Fruit fly (Drosophila melanogaster) whole organism, pupa: ENCODE data around the gene Lsp1gamma.

Experiments used
- CG10348 ChIP-seq: fragments of 200-800 bp; sonication (Bioruptor generic); IDR thresholded peaks from 2 replicates; pipeline ENCODE4 v1.3.6; 2022; ENCODE audit warnings: missing biosample characterization, missing genetic modification characterization
- CG12605 ChIP-seq: fragments of 200-800 bp; sonication (Bioruptor generic); IDR thresholded peaks from 2 replicates; pipeline ENCODE4 v1.3.6; 2022; ENCODE audit warnings: missing biosample characterization, missing genetic modification characterization
- CG13204 ChIP-seq: fragments of 200-800 bp; sonication (Bioruptor generic); optimal IDR thresholded peaks from 2 replicates; lab custom pipeline; 2018; ENCODE audit warnings: missing biosample characterization, mild to moderate bottlenecking, missing genetic modification characterization, moderate library complexity
- CG14655 ChIP-seq: fragments of 200-800 bp; sonication (Bioruptor generic); optimal IDR thresholded peaks from 3 replicates; lab custom pipeline; 2017; ENCODE audit warnings: mild to moderate bottlenecking, missing biosample characterization, missing genetic modification reagents, missing genetic modification characterization
- CG15710 ChIP-seq: fragments of 200-800 bp; sonication (Bioruptor generic); optimal IDR thresholded peaks from 2 replicates; lab custom pipeline; 2018; ENCODE audit warnings: missing biosample characterization, mild to moderate bottlenecking, missing genetic modification characterization, moderate library complexity
- CG17806 ChIP-seq: fragments of 200-800 bp; sonication (Bioruptor generic); optimal IDR thresholded peaks from 2 replicates; lab custom pipeline; 2018; ENCODE audit warnings: missing biosample characterization, mild to moderate bottlenecking, missing genetic modification characterization, moderate library complexity
- CG32121 ChIP-seq: fragments of 200-800 bp; sonication (Bioruptor generic); IDR thresholded peaks from 2 replicates; pipeline ENCODE4 v1.3.6; 2022; ENCODE audit warnings: missing biosample characterization, missing genetic modification characterization
- CG34367 ChIP-seq: fragments of 200-800 bp; sonication (Bioruptor generic); optimal IDR thresholded peaks from 2 replicates; lab custom pipeline; 2018; ENCODE audit warnings: missing biosample characterization, mild to moderate bottlenecking, missing genetic modification characterization
- CG4496 ChIP-seq: fragments of 200-800 bp; sonication (Bioruptor generic); IDR thresholded peaks from 3 replicates; pipeline ENCODE4 v1.3.6; 2022; ENCODE audit warnings: missing biosample characterization, missing genetic modification characterization
- CG8159 ChIP-seq: fragments of 200-800 bp; sonication (Bioruptor generic); optimal IDR thresholded peaks from 3 replicates; lab custom pipeline; 2018; ENCODE audit warnings: missing biosample characterization, mild to moderate bottlenecking, missing genetic modification characterization, moderate library complexity
- CG8301 ChIP-seq: fragments of 200-800 bp; sonication (Bioruptor generic); optimal IDR thresholded peaks from 2 replicates; lab custom pipeline; 2018; ENCODE audit warnings: missing biosample characterization, mild to moderate bottlenecking, missing genetic modification characterization
- CG9948 ChIP-seq: fragments of 200-800 bp; sonication (Bioruptor generic); optimal IDR thresholded peaks from 2 replicates; lab custom pipeline; 2018; ENCODE audit warnings: missing biosample characterization, mild to moderate bottlenecking, missing genetic modification characterization, moderate library complexity
- D1 ChIP-seq: fragments of 200-800 bp; sonication (Bioruptor generic); optimal IDR thresholded peaks from 2 replicates; lab custom pipeline; 2018; ENCODE audit warnings: missing biosample characterization, mild to moderate bottlenecking, missing genetic modification characterization, moderate library complexity
- EcR ChIP-seq: fragments of 200-800 bp; sonication (Bioruptor generic); optimal IDR thresholded peaks from 3 replicates; lab custom pipeline; 2019; ENCODE audit warnings: missing biosample characterization, missing genetic modification characterization, mild to moderate bottlenecking, moderate library complexity, missing genetic modification reagents
- Ets98B ChIP-seq: fragments of 200-800 bp; sonication (Bioruptor generic); IDR thresholded peaks from 2 replicates; pipeline ENCODE4 v1.3.6; 2022; ENCODE audit warnings: missing biosample characterization, missing genetic modification characterization
- Pif1A ChIP-seq: fragments of 200-800 bp; sonication (Bioruptor generic); optimal IDR thresholded peaks from 3 replicates; lab custom pipeline; 2016; ENCODE audit warnings: missing biosample characterization, missing genetic modification characterization
- Pif1B ChIP-seq: fragments of 200-800 bp; sonication (Bioruptor generic); optimal IDR thresholded peaks from 3 replicates; lab custom pipeline; 2016; ENCODE audit warnings: missing biosample characterization, missing genetic modification characterization
- Snoo ChIP-seq: fragments of 200-800 bp; sonication (Bioruptor generic); optimal IDR thresholded peaks from 3 replicates; lab custom pipeline; 2017; ENCODE audit warnings: missing biosample characterization, mild to moderate bottlenecking, missing genetic modification characterization, inconsistent platforms
- fd96Ca ChIP-seq: fragments of 200-800 bp; sonication (Bioruptor generic); IDR thresholded peaks from 3 replicates; pipeline ENCODE4 v1.3.6; 2022; ENCODE audit warnings: missing biosample characterization, missing genetic modification characterization
- gl ChIP-seq: fragments of 200-800 bp; sonication (Bioruptor generic); optimal IDR thresholded peaks from 2 replicates; lab custom pipeline; 2018; ENCODE audit warnings: missing biosample characterization, mild to moderate bottlenecking, missing genetic modification characterization
- rn ChIP-seq: fragments of 200-800 bp; sonication (Bioruptor generic); IDR thresholded peaks from 2 replicates; pipeline ENCODE4 v1.3.6; 2022; ENCODE audit warnings: missing biosample characterization, missing genetic modification characterization

The Lsp1gamma gene

dm6 chr3L:40147-40875 is 25.9 kb upstream of the Lsp1gamma start:
- TF ChIP-seq Pif1B (GFP tag; lab: Kevin White, UChicago) (no peak), Pif1A (peak; percentile 12)

dm6 chr3L:41386-42046 is 24.7 kb upstream of the Lsp1gamma start:
- TF ChIP-seq gl (tag; lab: Kevin White, UChicago) (peak; percentile 70), Snoo (peak; percentile 28), rn (GFP tag; lab: Robert Waterston, UW) (no peak), EcR (no peak), Pif1A (peak; percentile 38), Ets98B (GFP tag; lab: Robert Waterston, UW) (no peak), CG4496 (GFP tag; lab: Robert Waterston, UW) (no peak), CG13204 (GFP tag; lab: Kevin White, UChicago) (no peak)

dm6 chr3L:47635-48177 is 18.5 kb upstream of the Lsp1gamma start:
- TF ChIP-seq CG34367 (no peak), CG9948 (tag; lab: Kevin White, UChicago) (no peak), CG4496 (GFP tag; lab: Robert Waterston, UW) (no peak), CG13204 (GFP tag; lab: Kevin White, UChicago) (no peak), CG32121 (no peak)

- TF ChIP-seq CG17806 (no peak), CG12605 (no peak), fd96Ca (GFP tag; lab: Robert Waterston, UW) (no peak), Snoo (no peak), rn (GFP tag; lab: Robert Waterston, UW) (no peak)
- TF ChIP-seq, all 21 proteins: peak for 0
These were observed 16.5 kb upstream of the Lsp1gamma start for dm6 chr3L:49732-50131.

dm6 chr3L:50834-51233 is 15.4 kb upstream of the Lsp1gamma start:
- no peak for TF ChIP-seq CG8301
- no peak for TF ChIP-seq CG15710 (tag; lab: Kevin White, UChicago)
- no peak for TF ChIP-seq CG14655 (GFP tag; lab: Kevin White, UChicago)
- TF ChIP-seq CG8159, result no peak
- no peak for TF ChIP-seq Pif1A
- no peak for TF ChIP-seq Snoo
- no peak for TF ChIP-seq CG13204 (GFP tag; lab: Kevin White, UChicago)
- TF ChIP-seq fd96Ca (GFP tag; lab: Robert Waterston, UW), result no peak
- no peak for TF ChIP-seq CG34367
- TF ChIP-seq CG17806, result no peak
- TF ChIP-seq gl (tag; lab: Kevin White, UChicago), result no peak

dm6 chr3L:54651-55050 is 11.6 kb upstream of the Lsp1gamma start, which contains the start of gene CG43149:
Gene CG43149 (minus strand): TSS chr3L:54751.
- TF ChIP-seq Pif1B (GFP tag; lab: Kevin White, UChicago) (no peak), CG14655 (GFP tag; lab: Kevin White, UChicago) (no peak), Ets98B (GFP tag; lab: Robert Waterston, UW) (no peak), Snoo (no peak), CG8301 (no peak), EcR (no peak), CG17806 (no peak), Pif1A (no peak), CG32121 (no peak), CG13204 (GFP tag; lab: Kevin White, UChicago) (no peak), CG34367 (no peak), CG15710 (tag; lab: Kevin White, UChicago) (no peak), CG4496 (GFP tag; lab: Robert Waterston, UW) (no peak), CG10348 (GFP tag; lab: Robert Waterston, UW) (no peak), D1 (tag; lab: Kevin White, UChicago) (no peak), gl (tag; lab: Kevin White, UChicago) (no peak)

dm6 chr3L:56532-56931 is 9.7 kb upstream of the Lsp1gamma start:
- TF ChIP-seq fd96Ca (GFP tag; lab: Robert Waterston, UW) (no peak), Ets98B (GFP tag; lab: Robert Waterston, UW) (no peak), CG12605 (no peak), CG13204 (GFP tag; lab: Kevin White, UChicago) (no peak), CG9948 (tag; lab: Kevin White, UChicago) (no peak), EcR (no peak), Snoo (no peak), CG32121 (no peak), CG14655 (GFP tag; lab: Kevin White, UChicago) (no peak), CG8159 (no peak), CG15710 (tag; lab: Kevin White, UChicago) (no peak), rn (GFP tag; lab: Robert Waterston, UW) (no peak), CG8301 (no peak), Pif1A (no peak)
